Worm (Caenorhabditis elegans): Measurements from ENCODE around the gene bbs-8.
A peak's percentile ranks its signal among the peaks of the same experiment; 100 is the strongest.

bbs-8 gene

ce11 chrV:6744774-6745173 is 20.1 kb downstream of the bbs-8 start, which contains the start of gene T25F10.3:
Gene T25F10.3 (plus strand): TSS chrV:6745081.
- TF ChIP-seq blmp-1 (tag; optimal IDR thresholded peaks at IDR 0.05) (peak; percentile 79), pqm-1 (tag; optimal IDR thresholded peaks at IDR 0.05) (no peak), hlh-4 (tag; optimal IDR thresholded peaks at IDR 0.05) (no peak), sptf-1 (tag; optimal IDR thresholded peaks at IDR 0.05) (no peak), hlh-17 (GFP tag; optimal IDR thresholded peaks at IDR 0.05; ENCODE audit: borderline replicate concordance) (no peak), dsc-1 (tag; optimal IDR thresholded peaks at IDR 0.05) (no peak), nhr-12 (tag; optimal IDR thresholded peaks at IDR 0.05) (no peak), nhr-85 (tag) (peak; percentile 4)

- peak; percentile 71 for TF ChIP-seq nhr-85 (tag)
- peak; percentile 35 for TF ChIP-seq pag-3 (tag; optimal IDR thresholded peaks at IDR 0.05; ENCODE audit: borderline replicate concordance, insufficient read depth)
- no peak for TF ChIP-seq irx-1 (tag; optimal IDR thresholded peaks at IDR 0.05)
- peak in 1 of 6 experiments; percentile 81 for TF ChIP-seq elt-3 (tag; optimal IDR thresholded peaks at IDR 0.05)
- TF ChIP-seq lin-14 (GFP tag; optimal IDR thresholded peaks at IDR 0.05) = peak; percentile 42
- TF ChIP-seq mdl-1 (tag; optimal IDR thresholded peaks at IDR 0.05) = no peak
- TF ChIP-seq blmp-1 (tag; optimal IDR thresholded peaks at IDR 0.05) = peak; percentile 92
Measured at ce11 chrV:6736877-6737276, 28.0 kb downstream of the bbs-8 start.

- TF ChIP-seq skn-1 (tag; optimal IDR thresholded peaks at IDR 0.05) = no peak
- no peak for TF ChIP-seq grh-1 (GFP tag; IDR thresholded peaks at IDR 0.05)
- TF ChIP-seq lin-13 (GFP tag; optimal IDR thresholded peaks at IDR 0.05) = no peak
- TF ChIP-seq nhr-85 (tag) = peak; percentile 63
- TF ChIP-seq ceh-90 (tag; optimal IDR thresholded peaks at IDR 0.05) = no peak
Measured at ce11 chrV:6736108-6736507, 28.8 kb downstream of the bbs-8 start.

ce11 chrV:6732995-6733394 is 31.9 kb downstream of the bbs-8 start, which contains the start of gene grl-8:
Gene grl-8 (minus strand): TSS chrV:6733095.
- TF ChIP-seq lin-15B (tag; optimal IDR thresholded peaks at IDR 0.05) = no peak
- no peak for TF ChIP-seq skn-1 (tag; optimal IDR thresholded peaks at IDR 0.05)
- TF ChIP-seq dpl-1 (GFP tag; optimal IDR thresholded peaks at IDR 0.05) = no peak
- no peak for TF ChIP-seq zip-4 (GFP tag; optimal IDR thresholded peaks at IDR 0.05)
- TF ChIP-seq unc-30 (tag; optimal IDR thresholded peaks at IDR 0.05) = no peak
- TF ChIP-seq irx-1 (tag; optimal IDR thresholded peaks at IDR 0.05) = no peak
- no peak for TF ChIP-seq swsn-7 (tag; optimal IDR thresholded peaks at IDR 0.05)
- no peak for TF ChIP-seq jun-1 (tag; optimal IDR thresholded peaks at IDR 0.05)
- TF ChIP-seq pax-3 (tag; optimal IDR thresholded peaks at IDR 0.05) = no peak
- no peak for TF ChIP-seq sptf-1 (tag; optimal IDR thresholded peaks at IDR 0.05)

ce11 chrV:6731594-6731993 is 33.3 kb downstream of the bbs-8 start, which contains the start of gene grl-9:
Gene grl-9 (minus strand): TSS chrV:6731694.
- TF ChIP-seq snpc-4 (tag; optimal IDR thresholded peaks at IDR 0.05) = no peak
- TF ChIP-seq efl-1 (optimal IDR thresholded peaks at IDR 0.05) = no peak
- peak in 1 of 2 experiments; percentile 53 for TF ChIP-seq efl-1 (GFP tag; optimal IDR thresholded peaks at IDR 0.05 in 1 of 2)
- peak; percentile 24 for TF ChIP-seq blmp-1 (tag; optimal IDR thresholded peaks at IDR 0.05)
- peak in 1 of 6 experiments; percentile 3 for TF ChIP-seq elt-3 (tag; optimal IDR thresholded peaks at IDR 0.05)

ce11 chrV:6727222-6727621 is 37.6 kb downstream of the bbs-8 start, which contains the start of gene ZC487.1:
Gene ZC487.1 (plus strand): TSS chrV:6727522.
- TF ChIP-seq dpl-1 (GFP tag; optimal IDR thresholded peaks at IDR 0.05) (no peak), mef-2 (tag; optimal IDR thresholded peaks at IDR 0.05) (no peak), ceh-82 (tag; optimal IDR thresholded peaks at IDR 0.05) (no peak), nhr-28 (tag; optimal IDR thresholded peaks at IDR 0.05) (no peak), nhr-90 (tag; optimal IDR thresholded peaks at IDR 0.05; ENCODE audit: poor library complexity) (no peak), C04F5.9 (tag; optimal IDR thresholded peaks at IDR 0.05) (no peak), egl-13 (tag; optimal IDR thresholded peaks at IDR 0.05) (no peak), ceh-63 (GFP tag; optimal IDR thresholded peaks at IDR 0.05) (no peak), F16B12.6 (tag; optimal IDR thresholded peaks at IDR 0.05) (no peak), nhr-11 (tag; optimal IDR thresholded peaks at IDR 0.05) (no peak), lin-13 (GFP tag; optimal IDR thresholded peaks at IDR 0.05) (no peak), alr-1 (tag; optimal IDR thresholded peaks at IDR 0.05; ENCODE audit: borderline replicate concordance) (no peak), rnt-1 (tag; optimal IDR thresholded peaks at IDR 0.05) (no peak)
